Fruit fly (Drosophila melanogaster): Measurements from ENCODE around the gene Amnionless.

The Amnionless gene

dm6 chr2L:247845-248473 lies 41.0 kb downstream of the Amnionless start (continued):
- TF ChIP-seq ftz-f1 (GFP tag; optimal IDR thresholded peaks at IDR 0.05) (peak; percentile 8), CG11560 (tag; IDR thresholded peaks at IDR 0.05) (no peak), Dip2 (GFP tag; IDR thresholded peaks at IDR 0.05) (no peak), fd64A (GFP tag; optimal IDR thresholded peaks at IDR 0.05) (no peak), CG15601 (tag; optimal IDR thresholded peaks at IDR 0.05) (no peak), tap (tag; optimal IDR thresholded peaks at IDR 0.05) (peak; percentile 49), ewg (GFP tag; optimal IDR thresholded peaks at IDR 0.05) (peak; percentile 10), wek (GFP tag; optimal IDR thresholded peaks at IDR 0.05) (no peak), ase (GFP tag; IDR thresholded peaks at IDR 0.05) (no peak), CG2202 (tag; optimal IDR thresholded peaks at IDR 0.05) (no peak), NFAT (GFP tag; IDR thresholded peaks at IDR 0.05) (no peak; the same call in 1 of the 2 replicates), btn (GFP tag; optimal IDR thresholded peaks at IDR 0.05) (no peak), CG32772 (GFP tag; IDR thresholded peaks at IDR 0.05) (peak; percentile 47; the same call in 1 of the 2 replicates), chif (GFP tag; optimal IDR thresholded peaks at IDR 0.05) (no peak), tll (GFP tag; optimal IDR thresholded peaks at IDR 0.05) (no peak), Med (GFP tag) (peak; percentile 66), CG9727 (GFP tag; optimal IDR thresholded peaks at IDR 0.05) (peak; percentile 80), NC2β (GFP tag; optimal IDR thresholded peaks at IDR 0.05) (no peak), stwl (tag; optimal IDR thresholded peaks at IDR 0.05) (no peak), YL-1 (GFP tag; optimal IDR thresholded peaks at IDR 0.05) (no peak), Gug (GFP tag; IDR thresholded peaks at IDR 0.05) (peak; percentile 8; the same call in 2 of the 4 replicates), sima (GFP tag; optimal IDR thresholded peaks at IDR 0.05) (no peak), Atf-2 (GFP tag; optimal IDR thresholded peaks at IDR 0.05) (no peak), emc (GFP tag; optimal IDR thresholded peaks at IDR 0.05) (no peak), corto (GFP tag; optimal IDR thresholded peaks at IDR 0.05) (peak; percentile 7), knrl (GFP tag; IDR thresholded peaks at IDR 0.05; ENCODE audit: partially characterized antibody) (no peak), Doc3 (GFP tag; IDR thresholded peaks at IDR 0.05; ENCODE audit: partially characterized antibody) (no peak), CG17328 (GFP tag; IDR thresholded peaks at IDR 0.05) (no peak), CG12942 (GFP tag; optimal IDR thresholded peaks at IDR 0.05) (peak; percentile 20), run (tag; optimal IDR thresholded peaks at IDR 0.05) (no peak), danr (GFP tag; IDR thresholded peaks at IDR 0.05) (no peak), crp (GFP tag; optimal IDR thresholded peaks at IDR 0.05) (no peak), Chrac-16 (GFP tag; optimal IDR thresholded peaks at IDR 0.05) (peak; percentile 36), CG1792 (GFP tag; optimal IDR thresholded peaks at IDR 0.05) (no peak), Gsc (GFP tag; IDR thresholded peaks at IDR 0.05) (no peak), fd3F (GFP tag; optimal IDR thresholded peaks at IDR 0.05) (peak; percentile 50), dm (GFP tag; optimal IDR thresholded peaks at IDR 0.05) (no peak), CG10462 (GFP tag; optimal IDR thresholded peaks at IDR 0.05) (no peak), chn (GFP tag; optimal IDR thresholded peaks at IDR 0.05) (no peak), CG9609 (GFP tag; optimal IDR thresholded peaks at IDR 0.05) (peak; percentile 6), Lpt (GFP tag; optimal IDR thresholded peaks at IDR 0.05) (no peak), z (GFP tag; IDR thresholded peaks at IDR 0.05) (no peak), ci (GFP tag; IDR thresholded peaks at IDR 0.05) (no peak), CG30020 (tag; optimal IDR thresholded peaks at IDR 0.05) (no peak), sug (tag; optimal IDR thresholded peaks at IDR 0.05) (peak; percentile 55), CG6654 (GFP tag; optimal IDR thresholded peaks at IDR 0.05) (peak; percentile 39), CG10654 (GFP tag; optimal IDR thresholded peaks at IDR 0.05) (peak; percentile 22), C15 (GFP tag; IDR thresholded peaks at IDR 0.05) (no peak), B-H1 (GFP tag; IDR thresholded peaks at IDR 0.05) (no peak), CG15479 (GFP tag; optimal IDR thresholded peaks at IDR 0.05) (no peak), CG4328 (GFP tag; optimal IDR thresholded peaks at IDR 0.05) (peak; percentile 40)
